Worm (Caenorhabditis elegans) whole organism, L3 larva: ENCODE results near the gene C25F9.9.
"Not testable (repeated sequence)": the region's sequence is repeated elsewhere in the genome, so short reads cannot be mapped to it uniquely, and the experiment has no call there.

Source experiments
- ama-1 ChIP-seq: fragments of 150-350 bp; optimal IDR thresholded peaks from 2 replicates; lab custom pipeline; 2018
- elt-1 ChIP-seq: fragments of 150-350 bp; optimal IDR thresholded peaks from 2 replicates; lab custom pipeline; 2014; ENCODE audit warnings: missing biosample characterization, missing genetic modification characterization
- elt-2 ChIP-seq: sonication (generic microtip); optimal IDR thresholded peaks from 2 replicates; lab custom pipeline; 2016; ENCODE audit warnings: missing genetic modification reagents, mild to moderate bottlenecking, missing genetic modification characterization, missing compliant biosample characterization
- hmg-11 ChIP-seq: sonication (generic microtip); optimal IDR thresholded peaks from 2 replicates; lab custom pipeline; 2016; ENCODE audit warnings: missing genetic modification characterization, missing compliant biosample characterization
- jun-1 ChIP-seq: fragments of 150-350 bp; optimal IDR thresholded peaks from 2 replicates; lab custom pipeline; 2014; ENCODE audit warnings: missing biosample characterization, missing genetic modification reagents, missing genetic modification characterization
- nhr-23 ChIP-seq: fragments of 150-350 bp; optimal IDR thresholded peaks from 2 replicates; lab custom pipeline; 2014; ENCODE audit warnings: missing biosample characterization, missing genetic modification reagents, missing genetic modification characterization
- nhr-25 ChIP-seq: sonication (generic microtip); optimal IDR thresholded peaks from 2 replicates; lab custom pipeline; 2017; ENCODE audit warnings: missing biosample characterization, missing genetic modification characterization
- nhr-77 ChIP-seq: fragments of 150-350 bp; optimal IDR thresholded peaks from 2 replicates; lab custom pipeline; 2014; ENCODE audit warnings: missing biosample characterization, missing genetic modification characterization
- sea-2 ChIP-seq: fragments of 150-350 bp; sonication (generic microtip); optimal IDR thresholded peaks from 4 replicates; lab custom pipeline; 2014; ENCODE audit warnings: missing biosample characterization, missing genetic modification reagents, missing genetic modification characterization
- unc-39 ChIP-seq: sonication (generic microtip); optimal IDR thresholded peaks from 4 replicates; lab custom pipeline; 2017; ENCODE audit warnings: missing biosample characterization, missing genetic modification characterization
- unc-62 ChIP-seq: fragments of 150-350 bp; sonication (generic microtip); optimal IDR thresholded peaks from 4 replicates; lab custom pipeline; 2014; ENCODE audit warnings: missing biosample characterization, missing genetic modification reagents, missing genetic modification characterization
- ztf-11 ChIP-seq: fragments of 150-350 bp; optimal IDR thresholded peaks from 2 replicates; lab custom pipeline; 2014; ENCODE audit warnings: missing biosample characterization, missing genetic modification characterization

- not testable (repeated sequence) for TF ChIP-seq sea-2; elt-1 (tag; lab: Kevin White, UChicago); ztf-11 (tag; lab: Kevin White, UChicago); unc-39 (tag; lab: Kevin White, UChicago); ama-1 (lab: Kevin White, UChicago); nhr-23; nhr-25 (tag; lab: Kevin White, UChicago); jun-1 (tag; lab: Kevin White, UChicago); nhr-77 (tag; lab: Kevin White, UChicago); unc-62 (GFP tag; lab: Kevin White, UChicago); hmg-11 (tag; lab: Kevin White, UChicago)
- peak; percentile 56 for TF ChIP-seq elt-2 (tag; lab: Kevin White, UChicago)
These were observed 43.1 kb downstream of the C25F9.9 start for ce11 chrV:19459501-19459900.
